Worm (Caenorhabditis elegans) whole organism, mixed stage, embryonic: ENCODE results near the gene ZK250.13.

Experiments used
- M03D4.4 ChIP-seq: sonication (generic microtip); optimal IDR thresholded peaks from 2 replicates; lab custom pipeline; 2017; ENCODE audit warnings: mild to moderate bottlenecking, missing genetic modification characterization, missing compliant biosample characterization
- bed-3 ChIP-seq: fragments of 200-800 bp; sonication (Bioruptor generic); optimal IDR thresholded peaks from 3 replicates; lab custom pipeline; 2018; ENCODE audit warnings: mild to moderate bottlenecking, missing genetic modification characterization, moderate library complexity, missing compliant biosample characterization
- blmp-1 ChIP-seq: fragments of 150-350 bp; optimal IDR thresholded peaks from 2 replicates; lab custom pipeline; 2014; ENCODE audit warnings: missing biosample characterization, missing genetic modification characterization
- ceh-43 ChIP-seq: fragments of 200-800 bp; sonication (Bioruptor generic); optimal IDR thresholded peaks from 2 replicates; lab custom pipeline; 2018; ENCODE audit warnings: mild to moderate bottlenecking, missing genetic modification characterization, moderate library complexity, missing compliant biosample characterization
- ces-1 ChIP-seq: fragments of 150-350 bp; optimal IDR thresholded peaks from 2 replicates; lab custom pipeline; 2014; ENCODE audit warnings: missing biosample characterization, missing genetic modification reagents, missing genetic modification characterization
- cnd-1 ChIP-seq: fragments of 200-800 bp; sonication (Bioruptor generic); optimal IDR thresholded peaks from 2 replicates; lab custom pipeline; 2018; ENCODE audit warnings: mild to moderate bottlenecking, missing genetic modification characterization, missing compliant biosample characterization
- drap-1 ChIP-seq: fragments of 200-800 bp; sonication (Bioruptor generic); optimal IDR thresholded peaks from 3 replicates; lab custom pipeline; 2018; ENCODE audit warnings: mild to moderate bottlenecking, missing genetic modification characterization, missing compliant biosample characterization
- elt-1 ChIP-seq: sonication (generic microtip); optimal IDR thresholded peaks from 2 replicates; lab custom pipeline; 2017; ENCODE audit warnings: missing genetic modification characterization, mild to moderate bottlenecking, missing compliant biosample characterization, antibody characterized with exemption, moderate library complexity, borderline replicate concordance; ENCODE audit not compliant: insufficient read depth
- elt-3 ChIP-seq: fragments of 150-350 bp; optimal IDR thresholded peaks from 2 replicates; lab custom pipeline; 2014; ENCODE audit warnings: missing biosample characterization, missing genetic modification characterization
- flh-1 ChIP-seq: fragments of 200-800 bp; sonication (Bioruptor generic); optimal IDR thresholded peaks from 2 replicates; lab custom pipeline; 2018; ENCODE audit warnings: mild to moderate bottlenecking, missing genetic modification characterization, moderate library complexity, missing compliant biosample characterization
- ham-2 ChIP-seq: fragments of 200-800 bp; sonication (Bioruptor generic); optimal IDR thresholded peaks from 2 replicates; lab custom pipeline; 2018; ENCODE audit warnings: mild to moderate bottlenecking, missing genetic modification characterization, missing compliant biosample characterization
- hlh-1 ChIP-seq: fragments of 150-350 bp; optimal IDR thresholded peaks from 2 replicates; lab custom pipeline; 2014; ENCODE audit warnings: missing biosample characterization, missing genetic modification reagents, missing genetic modification characterization
- lin-13 ChIP-seq: fragments of 150-350 bp; optimal IDR thresholded peaks from 2 replicates; lab custom pipeline; 2014; ENCODE audit warnings: missing biosample characterization, missing genetic modification characterization
- lin-32 ChIP-seq: fragments of 200-800 bp; sonication (Bioruptor generic); optimal IDR thresholded peaks from 2 replicates; lab custom pipeline; 2018; ENCODE audit warnings: mild to moderate bottlenecking, missing genetic modification characterization, missing compliant biosample characterization
- mab-5 ChIP-seq: fragments of 150-350 bp; optimal IDR thresholded peaks from 2 replicates; lab custom pipeline; 2014; ENCODE audit warnings: missing biosample characterization, missing genetic modification characterization
- mls-2 ChIP-seq: sonication (generic microtip); optimal IDR thresholded peaks from 2 replicates; lab custom pipeline; 2016; ENCODE audit warnings: mild to moderate bottlenecking, missing genetic modification characterization, moderate library complexity, missing compliant biosample characterization
- nhr-12 ChIP-seq: fragments of 150-350 bp; optimal IDR thresholded peaks from 2 replicates; lab custom pipeline; 2014; ENCODE audit warnings: missing biosample characterization, missing genetic modification characterization
- nhr-2 ChIP-seq: fragments of 150-350 bp; optimal IDR thresholded peaks from 2 replicates; lab custom pipeline; 2014; ENCODE audit warnings: missing biosample characterization, missing genetic modification characterization
- nhr-237 ChIP-seq: fragments of 150-350 bp; optimal IDR thresholded peaks from 2 replicates; lab custom pipeline; 2014; ENCODE audit warnings: missing biosample characterization, missing genetic modification characterization
- nhr-28 ChIP-seq: fragments of 150-350 bp; optimal IDR thresholded peaks from 2 replicates; lab custom pipeline; 2014; ENCODE audit warnings: missing biosample characterization, missing genetic modification characterization
- nhr-76 ChIP-seq: sonication (generic microtip); optimal IDR thresholded peaks from 2 replicates; lab custom pipeline; 2017; ENCODE audit warnings: missing biosample characterization, missing genetic modification characterization
- pha-4 ChIP-seq: fragments of 150-350 bp; optimal IDR thresholded peaks from 2 replicates; lab custom pipeline; 2018; ENCODE audit warnings: missing biosample characterization, missing genetic modification reagents, missing genetic modification characterization
- sem-2 ChIP-seq: fragments of 200-800 bp; sonication (Bioruptor generic); optimal IDR thresholded peaks from 2 replicates; lab custom pipeline; 2018; ENCODE audit warnings: mild to moderate bottlenecking, missing genetic modification characterization, missing compliant biosample characterization
- snpc-4 ChIP-seq: fragments of 150-350 bp; optimal IDR thresholded peaks from 2 replicates; lab custom pipeline; 2014; ENCODE audit warnings: missing biosample characterization, missing genetic modification characterization
- sptf-1 ChIP-seq: sonication (generic microtip); optimal IDR thresholded peaks from 2 replicates; lab custom pipeline; 2017; ENCODE audit warnings: mild to moderate bottlenecking, missing genetic modification characterization, moderate library complexity, missing compliant biosample characterization
- unc-120 ChIP-seq: sonication (generic microtip); optimal IDR thresholded peaks from 2 replicates; lab custom pipeline; 2017; ENCODE audit warnings: missing genetic modification characterization, missing compliant biosample characterization; ENCODE audit not compliant: poor library complexity, severe bottlenecking
- unc-39 ChIP-seq: fragments of 150-350 bp; optimal IDR thresholded peaks from 2 replicates; lab custom pipeline; 2014; ENCODE audit warnings: missing biosample characterization, missing genetic modification characterization
- unc-62 ChIP-seq: fragments of 150-350 bp; optimal IDR thresholded peaks from 2 replicates; lab custom pipeline; 2014; ENCODE audit warnings: missing biosample characterization, missing genetic modification reagents, missing genetic modification characterization
- zip-8 ChIP-seq: fragments of 150-350 bp; optimal IDR thresholded peaks from 2 replicates; lab custom pipeline; 2014; ENCODE audit warnings: missing biosample characterization, missing genetic modification characterization
- ztf-11 ChIP-seq: fragments of 150-350 bp; optimal IDR thresholded peaks from 2 replicates; lab custom pipeline; 2014; ENCODE audit warnings: missing biosample characterization, missing genetic modification characterization

ZK250.13 gene

ce11 chrII:1946427-1946826 lies 6.9 kb upstream of the ZK250.13 start, which contains the start of gene math-48:
TSS of gene math-48 (minus strand) at chrII:1946527.
- TF ChIP-seq sptf-1: no peak

- no peak for TF ChIP-seq unc-120 (tag; lab: Kevin White, UChicago)
- TF ChIP-seq lin-32: no peak
- TF ChIP-seq unc-62 (GFP tag; lab: Kevin White, UChicago): no peak
- TF ChIP-seq drap-1: no peak
- no peak for TF ChIP-seq nhr-12 (tag; lab: Kevin White, UChicago)
- no peak for TF ChIP-seq ceh-43 (GFP tag; lab: Kevin White, UChicago)
- no peak for TF ChIP-seq bed-3 (GFP tag; lab: Kevin White, UChicago)
- TF ChIP-seq ces-1 (GFP tag; lab: Kevin White, UChicago): no peak
- TF ChIP-seq nhr-237 (tag; lab: Kevin White, UChicago): no peak
- TF ChIP-seq flh-1 (GFP tag; lab: Kevin White, UChicago): no peak
- TF ChIP-seq hlh-1: no peak
- TF ChIP-seq nhr-28 (tag; lab: Kevin White, UChicago): no peak
- no peak for TF ChIP-seq ztf-11
- no peak for TF ChIP-seq pha-4
- no peak for TF ChIP-seq elt-1 (tag; lab: Kevin White, UChicago)
- TF ChIP-seq nhr-2 (tag; lab: Kevin White, UChicago): no peak
- TF ChIP-seq zip-8: no peak
- TF ChIP-seq, all 35 proteins: peak for 0
Observed at ce11 chrII:1945093-1945492, 5.5 kb upstream of the ZK250.13 start, which contains the start of gene ZK250.14. TSS of gene ZK250.14 (minus strand) at chrII:1945193.

ce11 chrII:1928578-1928977 lies 11.0 kb downstream of the ZK250.13 start:
- TF ChIP-seq drap-1 (no peak), lin-13 (no peak), lin-32 (no peak), snpc-4 (tag; lab: Kevin White, UChicago) (no peak), flh-1 (GFP tag; lab: Kevin White, UChicago) (no peak), cnd-1 (tag; lab: Kevin White, UChicago) (no peak), ztf-11 (no peak), mls-2 (no peak), bed-3 (GFP tag; lab: Kevin White, UChicago) (no peak)

- TF ChIP-seq hlh-1: no peak
Observed at ce11 chrII:1926162-1926561, 13.4 kb downstream of the ZK250.13 start, which contains the start of gene F52C6.2. TSS of gene F52C6.2 (plus strand) at chrII:1926462.

ce11 chrII:1924459-1924858 lies 15.1 kb downstream of the ZK250.13 start, which contains the start of gene F52C6.3:
TSS of gene F52C6.3 (plus strand) at chrII:1924759.
- no peak for TF ChIP-seq blmp-1 (tag; lab: Kevin White, UChicago)
- no peak for TF ChIP-seq ces-1 (GFP tag; lab: Kevin White, UChicago)
- no peak for TF ChIP-seq pha-4
- no peak for TF ChIP-seq cnd-1 (tag; lab: Kevin White, UChicago)
- TF ChIP-seq lin-32: no peak
- no peak for TF ChIP-seq lin-13
- TF ChIP-seq mls-2: no peak
- no peak for TF ChIP-seq zip-8
- TF ChIP-seq ceh-43 (GFP tag; lab: Kevin White, UChicago): no peak
- TF ChIP-seq unc-120 (tag; lab: Kevin White, UChicago): no peak
- TF ChIP-seq ztf-11: no peak
- no peak for TF ChIP-seq mab-5 (tag; lab: Kevin White, UChicago)
- TF ChIP-seq hlh-1: no peak

ce11 chrII:1922665-1923187 lies 16.8 kb downstream of the ZK250.13 start, which contains the start of the genes bath-2 and F52C6.4:
TSS of gene bath-2 (minus strand) at chrII:1922765.
TSS of gene F52C6.4 (plus strand) at chrII:1923137.
- TF ChIP-seq lin-13: no peak
- no peak for TF ChIP-seq unc-120 (tag; lab: Kevin White, UChicago)
- no peak for TF ChIP-seq unc-39 (tag; lab: Kevin White, UChicago)
- no peak for TF ChIP-seq M03D4.4 (tag; lab: Kevin White, UChicago)
- TF ChIP-seq elt-3 (tag; lab: Kevin White, UChicago): no peak
- no peak for TF ChIP-seq nhr-76 (tag; lab: Kevin White, UChicago)
- TF ChIP-seq elt-1 (tag; lab: Kevin White, UChicago): no peak
- TF ChIP-seq ham-2 (GFP tag; lab: Kevin White, UChicago): no peak
- TF ChIP-seq ceh-43 (GFP tag; lab: Kevin White, UChicago): no peak
- TF ChIP-seq nhr-2 (tag; lab: Kevin White, UChicago): no peak
- TF ChIP-seq pha-4: no peak
- TF ChIP-seq lin-32: no peak
- TF ChIP-seq sem-2 (GFP tag; lab: Kevin White, UChicago): no peak
- TF ChIP-seq nhr-237 (tag; lab: Kevin White, UChicago): no peak
- no peak for TF ChIP-seq sptf-1
